Worm (Caenorhabditis elegans) whole organism, dauer: ENCODE data around the gene K10D2.8.

Experiments used
- unc-62 ChIP-seq: sonication (generic microtip); optimal IDR thresholded peaks from 2 replicates; lab custom pipeline; 2017; ENCODE audit warnings: missing biosample characterization, missing genetic modification reagents, missing genetic modification characterization

Gene K10D2.8

DNA sequence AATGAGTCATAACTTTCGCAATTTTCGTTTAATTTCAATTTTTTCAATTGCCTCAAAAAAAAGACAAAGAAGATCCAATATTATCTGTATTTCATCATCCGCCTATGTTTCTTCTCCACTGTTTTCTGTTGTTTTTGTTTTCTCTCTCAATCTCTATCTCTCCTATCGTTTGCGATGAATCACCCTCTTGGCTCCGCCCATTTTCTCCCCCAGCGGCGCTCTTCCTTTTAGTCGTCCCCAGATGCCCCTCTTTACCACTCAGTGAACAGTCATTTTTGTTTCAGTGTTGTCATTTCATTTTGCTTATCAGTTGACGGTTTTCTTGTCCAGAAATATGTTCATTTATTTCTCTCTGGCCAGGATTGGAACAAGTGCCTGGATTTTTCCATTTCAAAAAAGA lies 36.4 kb downstream of the K10D2.8 start:
- TF ChIP-seq unc-62 (GFP tag; lab: Kevin White, UChicago): no peak

DNA sequence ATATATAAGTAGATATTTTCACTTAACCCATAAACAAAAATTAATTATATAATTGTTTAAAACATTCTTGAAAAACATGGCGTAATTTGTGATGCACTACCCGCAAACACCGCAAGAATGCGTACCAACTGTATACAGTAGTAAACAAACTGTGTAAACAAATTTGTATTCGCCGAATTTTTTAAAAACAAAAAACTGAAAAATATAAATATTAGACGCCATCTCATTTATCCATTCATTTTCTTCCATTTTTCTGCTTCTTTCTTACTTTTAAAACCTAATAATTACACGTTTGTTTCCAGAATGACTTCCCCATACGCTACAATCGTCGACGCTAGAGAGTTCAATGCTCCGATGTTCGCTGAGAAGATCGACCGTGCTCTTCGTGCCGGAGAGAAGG lies 36.8 kb downstream of the K10D2.8 start, which contains the start of gene nex-1:
Gene nex-1, plus strand, starts transcription at position 301 of the 400 bp plus-strand sequence.
- no peak for TF ChIP-seq unc-62 (GFP tag; lab: Kevin White, UChicago)

- TF ChIP-seq unc-62 (GFP tag; lab: Kevin White, UChicago): no peak
Observed at ce11 chrIII:5227831-5228467, 39.4 kb downstream of the K10D2.8 start, which contains the start of the genes C34E10.12, C34E10.10 and atp-2. C34E10.12 (minus strand) TSS chrIII:5227881. C34E10.10 (minus strand) TSS chrIII:5227884. atp-2 (plus strand) TSS chrIII:5228417.

ce11 chrIII:5228839-5229238 lies 40.3 kb downstream of the K10D2.8 start:
- no peak for TF ChIP-seq unc-62 (GFP tag; lab: Kevin White, UChicago)

ce11 chrIII:5229511-5230250 lies 41.2 kb downstream of the K10D2.8 start:
- no peak for TF ChIP-seq unc-62 (GFP tag; lab: Kevin White, UChicago)

- TF ChIP-seq unc-62 (GFP tag; lab: Kevin White, UChicago): no peak
Observed at ce11 chrIII:5230415-5230814, 41.9 kb downstream of the K10D2.8 start, which contains the start of gene prmt-5. prmt-5 (plus strand) TSS chrIII:5230555.

ce11 chrIII:5233140-5233539 lies 44.6 kb downstream of the K10D2.8 start:
- TF ChIP-seq unc-62 (GFP tag; lab: Kevin White, UChicago): no peak

ce11 chrIII:5234312-5234711 lies 45.8 kb downstream of the K10D2.8 start, which contains the start of gene mrps-26:
mrps-26 (plus strand) TSS chrIII:5234612.
- TF ChIP-seq unc-62 (GFP tag; lab: Kevin White, UChicago): no peak

DNA sequence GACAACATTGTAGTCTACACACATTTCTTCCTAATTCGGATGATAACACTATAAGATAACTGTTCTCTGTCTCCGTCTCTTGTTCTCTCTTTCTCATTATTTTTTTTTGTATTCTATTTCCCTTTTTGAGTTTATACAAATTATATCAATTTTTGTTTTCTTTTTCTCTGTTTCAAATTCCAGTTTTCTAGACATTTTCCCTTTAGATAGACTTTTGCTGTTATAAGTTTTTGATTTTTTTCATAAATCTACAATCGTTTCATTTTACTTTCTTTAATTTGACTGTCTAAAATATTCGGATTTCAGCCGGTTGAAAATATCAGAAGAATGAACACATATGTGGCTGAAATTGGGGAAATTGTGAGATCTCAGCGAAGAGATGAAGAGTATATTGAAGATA lies 47.6 kb downstream of the K10D2.8 start, which contains the start of gene prx-10:
Gene prx-10, plus strand, starts transcription at position 301 of the 400 bp plus-strand sequence.
- TF ChIP-seq unc-62 (GFP tag; lab: Kevin White, UChicago): no peak
